Fruit fly (Drosophila melanogaster) whole organism, embryonic: ENCODE results near the gene Vps2.

ENCODE experiments used
- CG11398 ChIP-seq: fragments of 200-800 bp; sonication (Bioruptor generic); optimal IDR thresholded peaks from 2 replicates; lab custom pipeline; 2016; ENCODE audit warnings: missing biosample characterization, missing genetic modification characterization
- CG11504 ChIP-seq: fragments of 200-800 bp; sonication (Bioruptor generic); optimal IDR thresholded peaks from 3 replicates; lab custom pipeline; 2019; ENCODE audit warnings: missing biosample characterization, mild to moderate bottlenecking, missing genetic modification characterization, moderate library complexity
- CG14667 ChIP-seq: fragments of 200-800 bp; sonication (Bioruptor generic); IDR thresholded peaks from 2 replicates; pipeline ENCODE4 v1.3.6; 2022; ENCODE audit warnings: missing biosample characterization, missing genetic modification characterization
- CG1647 ChIP-seq: fragments of 200-800 bp; sonication (Bioruptor generic); optimal IDR thresholded peaks from 3 replicates; lab custom pipeline; 2016; ENCODE audit warnings: missing biosample characterization, missing genetic modification characterization
- CG18476 ChIP-seq: fragments of 200-800 bp; sonication (Bioruptor generic); optimal IDR thresholded peaks from 2 replicates; lab custom pipeline; 2016; ENCODE audit warnings: missing biosample characterization, mild to moderate bottlenecking, missing genetic modification characterization
- CG2875 ChIP-seq: fragments of 200-800 bp; sonication (Bioruptor generic); optimal IDR thresholded peaks from 2 replicates; lab custom pipeline; 2017; ENCODE audit warnings: missing biosample characterization, mild to moderate bottlenecking, missing genetic modification characterization, missing genetic modification reagents
- CG30020 ChIP-seq: fragments of 200-800 bp; optimal IDR thresholded peaks from 2 replicates; lab custom pipeline; 2019; ENCODE audit warnings: missing biosample characterization, mild to moderate bottlenecking, missing genetic modification characterization, moderate library complexity
- CG30403 ChIP-seq: fragments of 200-800 bp; sonication (Bioruptor generic); optimal IDR thresholded peaks from 3 replicates; lab custom pipeline; 2016; ENCODE audit warnings: missing biosample characterization, missing genetic modification characterization
- CG3995 ChIP-seq: fragments of 200-800 bp; sonication (Bioruptor generic); optimal IDR thresholded peaks from 3 replicates; lab custom pipeline; 2016; ENCODE audit warnings: missing biosample characterization, missing genetic modification characterization
- CG42726 ChIP-seq: fragments of 200-800 bp; sonication (Bioruptor generic); IDR thresholded peaks from 2 replicates; pipeline ENCODE4 v1.3.6; 2022; ENCODE audit warnings: missing biosample characterization, missing genetic modification characterization; ENCODE audit not compliant: partially characterized antibody
- CG4360 ChIP-seq: fragments of 200-800 bp; sonication (Bioruptor generic); IDR thresholded peaks from 2 replicates; pipeline ENCODE4 v1.3.6; 2022; ENCODE audit warnings: missing biosample characterization, missing genetic modification characterization
- CG5245 ChIP-seq: fragments of 200-800 bp; sonication (Bioruptor generic); optimal IDR thresholded peaks from 3 replicates; lab custom pipeline; 2016; ENCODE audit warnings: missing biosample characterization, missing genetic modification characterization
- CG6683 ChIP-seq: fragments of 200-800 bp; sonication (Bioruptor generic); optimal IDR thresholded peaks from 2 replicates; lab custom pipeline; 2017; ENCODE audit warnings: missing biosample characterization, mild to moderate bottlenecking, missing genetic modification characterization, missing genetic modification reagents
- CG8765 ChIP-seq: fragments of 200-800 bp; sonication (Bioruptor generic); IDR thresholded peaks from 2 replicates; pipeline ENCODE4 v1.3.6; 2022; ENCODE audit warnings: missing biosample characterization, missing genetic modification characterization
- CG8924 ChIP-seq: fragments of 200-800 bp; optimal IDR thresholded peaks from 3 replicates; lab custom pipeline; 2019; ENCODE audit warnings: missing biosample characterization, mild to moderate bottlenecking, missing genetic modification characterization, moderate library complexity
- CG9817 ChIP-seq: fragments of 200-800 bp; sonication (Bioruptor generic); optimal IDR thresholded peaks from 2 replicates; lab custom pipeline; 2018; ENCODE audit warnings: missing biosample characterization, mild to moderate bottlenecking, missing genetic modification characterization, moderate library complexity
- CG9932 ChIP-seq: fragments of 200-800 bp; sonication (Bioruptor generic); IDR thresholded peaks from 2 replicates; pipeline ENCODE4 v1.3.6; 2022; ENCODE audit warnings: missing biosample characterization, missing genetic modification characterization
- Doc2 ChIP-seq: fragments of 200-800 bp; sonication (Bioruptor generic); IDR thresholded peaks from 2 replicates; pipeline ENCODE4 v1.3.6; 2022; ENCODE audit warnings: missing biosample characterization, missing genetic modification characterization
- E2f2 ChIP-seq: fragments of 200-800 bp; sonication (Bioruptor generic); IDR thresholded peaks from 2 replicates; pipeline ENCODE4 v1.3.6; 2022; ENCODE audit warnings: missing biosample characterization, missing genetic modification characterization
- Gsc ChIP-seq: fragments of 200-800 bp; sonication (Bioruptor generic); IDR thresholded peaks from 2 replicates; pipeline ENCODE4 v1.3.6; 2022; ENCODE audit warnings: missing biosample characterization, missing genetic modification characterization
- H15 ChIP-seq: fragments of 200-800 bp; sonication (Bioruptor generic); IDR thresholded peaks from 3 replicates; pipeline ENCODE4 v1.3.6; 2022; ENCODE audit warnings: missing biosample characterization, missing genetic modification characterization
- Hand ChIP-seq: fragments of 200-800 bp; sonication (Bioruptor generic); optimal IDR thresholded peaks from 2 replicates; lab custom pipeline; 2017; ENCODE audit warnings: mild to moderate bottlenecking, missing biosample characterization, missing genetic modification reagents, missing genetic modification characterization
- Hr78 ChIP-seq, 2 experiments: fragments of 200-800 bp in 1 of 2; fragments of >200 bp in 1 of 2; sonication (Bioruptor generic) in 1 of 2; optimal IDR thresholded peaks; 2 replicates each; lab custom pipeline; 2017 to 2019; ENCODE audit warnings: missing biosample characterization in 2 of 2, missing genetic modification characterization in 2 of 2, mild to moderate bottlenecking in 1 of 2, moderate library complexity in 1 of 2
- Lhr ChIP-seq: fragments of 200-800 bp; sonication (Bioruptor generic); optimal IDR thresholded peaks from 3 replicates; lab custom pipeline; 2017; ENCODE audit warnings: mild to moderate bottlenecking, missing biosample characterization, missing genetic modification reagents, missing genetic modification characterization
- Lim3 ChIP-seq: fragments of 200-800 bp; sonication (Bioruptor generic); IDR thresholded peaks from 2 replicates; pipeline ENCODE4 v1.3.6; 2022; ENCODE audit warnings: missing biosample characterization, missing genetic modification characterization
- Poxn ChIP-seq: fragments of 200-800 bp; sonication (Bioruptor generic); IDR thresholded peaks from 2 replicates; pipeline ENCODE4 v1.3.6; 2022; ENCODE audit warnings: missing biosample characterization, missing genetic modification characterization
- Rfx ChIP-seq: fragments of 200-800 bp; sonication (Bioruptor generic); IDR thresholded peaks from 2 replicates; pipeline ENCODE4 v1.3.6; 2022; ENCODE audit warnings: missing biosample characterization, missing genetic modification characterization
- Side ChIP-seq: fragments of 200-800 bp; sonication (Bioruptor generic); optimal IDR thresholded peaks from 2 replicates; lab custom pipeline; 2016; ENCODE audit warnings: missing biosample characterization, missing genetic modification characterization
- Sin3A ChIP-seq: fragments of >200 bp; optimal IDR thresholded peaks from 2 replicates; lab custom pipeline; 2018
- Trl ChIP-seq, 3 experiments: fragments of >200 bp in 2 of 3; fragments of 200-800 bp in 1 of 3; sonication (Bioruptor generic) in 1 of 3; optimal IDR thresholded peaks; 2 replicates in 1 of 3; 3 replicates in 2 of 3; lab custom pipeline; 2016 to 2017; ENCODE audit warnings: missing biosample characterization in 1 of 3, missing genetic modification characterization in 1 of 3
- ase ChIP-seq: fragments of 200-800 bp; sonication (Bioruptor generic); IDR thresholded peaks from 3 replicates; pipeline ENCODE4 v1.3.6; 2022; ENCODE audit warnings: missing biosample characterization, missing genetic modification characterization
- az2 ChIP-seq: fragments of 200-800 bp; sonication (Bioruptor generic); optimal IDR thresholded peaks from 3 replicates; lab custom pipeline; 2016; ENCODE audit warnings: missing biosample characterization, missing genetic modification characterization
- bowl ChIP-seq: fragments of 200-800 bp; sonication (Bioruptor generic); IDR thresholded peaks from 2 replicates; pipeline ENCODE4 v1.3.6; 2022; ENCODE audit warnings: missing biosample characterization, missing genetic modification characterization
- caup ChIP-seq: fragments of 200-800 bp; sonication (Bioruptor generic); optimal IDR thresholded peaks from 3 replicates; lab custom pipeline; 2017; ENCODE audit warnings: missing biosample characterization, mild to moderate bottlenecking, missing genetic modification characterization, moderate library complexity; ENCODE audit not compliant: severe bottlenecking
- cg ChIP-seq: fragments of 200-800 bp; sonication (Bioruptor generic); optimal IDR thresholded peaks from 3 replicates; lab custom pipeline; 2019; ENCODE audit warnings: missing biosample characterization, mild to moderate bottlenecking, missing genetic modification characterization, moderate library complexity
- danr ChIP-seq: fragments of 200-800 bp; sonication (Bioruptor generic); IDR thresholded peaks from 2 replicates; pipeline ENCODE4 v1.3.6; 2022; ENCODE audit warnings: missing biosample characterization, missing genetic modification characterization
- fd3F ChIP-seq: fragments of 200-800 bp; sonication (Bioruptor generic); optimal IDR thresholded peaks from 2 replicates; lab custom pipeline; 2018; ENCODE audit warnings: missing biosample characterization, mild to moderate bottlenecking, missing genetic modification characterization, moderate library complexity
- fd64A ChIP-seq: fragments of 200-800 bp; sonication (Bioruptor generic); optimal IDR thresholded peaks from 3 replicates; lab custom pipeline; 2018; ENCODE audit warnings: missing biosample characterization, mild to moderate bottlenecking, missing genetic modification characterization
- grau ChIP-seq: fragments of 200-800 bp; optimal IDR thresholded peaks from 3 replicates; lab custom pipeline; 2019; ENCODE audit warnings: missing biosample characterization, mild to moderate bottlenecking, missing genetic modification characterization, moderate library complexity
- grn ChIP-seq: fragments of 200-800 bp; sonication (Bioruptor generic); optimal IDR thresholded peaks from 3 replicates; lab custom pipeline; 2017; ENCODE audit warnings: missing biosample characterization, missing genetic modification characterization
- kni ChIP-seq: fragments of 200-800 bp; sonication (Bioruptor generic); optimal IDR thresholded peaks from 3 replicates; lab custom pipeline; 2017; ENCODE audit warnings: mild to moderate bottlenecking, missing biosample characterization, missing genetic modification reagents, missing genetic modification characterization
- oc ChIP-seq: fragments of 200-800 bp; sonication (Bioruptor generic); optimal IDR thresholded peaks from 2 replicates; lab custom pipeline; 2018; ENCODE audit warnings: missing biosample characterization, mild to moderate bottlenecking, missing genetic modification characterization, moderate library complexity
- pb ChIP-seq: fragments of 200-800 bp; sonication (Bioruptor generic); optimal IDR thresholded peaks from 3 replicates; lab custom pipeline; 2016; ENCODE audit warnings: missing biosample characterization, missing genetic modification characterization
- pfk ChIP-seq: fragments of 200-800 bp; sonication (Bioruptor generic); optimal IDR thresholded peaks from 2 replicates; lab custom pipeline; 2018; ENCODE audit warnings: missing biosample characterization, mild to moderate bottlenecking, missing genetic modification characterization, moderate library complexity
- sens ChIP-seq: fragments of 200-800 bp; sonication (Bioruptor generic); peaks from one replicate; lab custom pipeline; 2016; ENCODE audit warnings: missing biosample characterization, missing genetic modification characterization
- sna ChIP-seq: fragments of 200-800 bp; sonication (Bioruptor generic); IDR thresholded peaks from 2 replicates; pipeline ENCODE4 v1.3.6; 2022; ENCODE audit warnings: missing biosample characterization, missing genetic modification characterization; ENCODE audit not compliant: partially characterized antibody
- trem ChIP-seq: fragments of 200-800 bp; optimal IDR thresholded peaks from 3 replicates; lab custom pipeline; 2019; ENCODE audit warnings: missing biosample characterization, mild to moderate bottlenecking, missing genetic modification characterization, moderate library complexity
- tx ChIP-seq: fragments of 200-800 bp; sonication (Bioruptor generic); optimal IDR thresholded peaks from 2 replicates; lab custom pipeline; 2016; ENCODE audit warnings: missing biosample characterization, missing genetic modification characterization
- vvl ChIP-seq: fragments of 200-800 bp; sonication (Bioruptor generic); IDR thresholded peaks from 2 replicates; pipeline ENCODE4 v1.3.6; 2022; ENCODE audit warnings: missing biosample characterization, missing genetic modification characterization

The Vps2 gene

dm6 chr3R:26005978-26006934 is 46.4 kb upstream of the Vps2 start (continued):
- no peak for TF ChIP-seq pb
- no peak for TF ChIP-seq Lhr
- no peak for TF ChIP-seq Doc2
- no peak for TF ChIP-seq CG8765 (GFP tag; lab: Robert Waterston, UW)
- TF ChIP-seq CG6683, result no peak
- no peak for TF ChIP-seq CG30020 (tag; lab: Kevin White, UChicago)
- no peak for TF ChIP-seq CG4360 (GFP tag; lab: Robert Waterston, UW)
- peak; percentile 89 for TF ChIP-seq sens (GFP tag; lab: Kevin White, UChicago)
- TF ChIP-seq Poxn (GFP tag; lab: Robert Waterston, UW), result no peak
- no peak for TF ChIP-seq CG30403 (GFP tag; lab: Kevin White, UChicago)
- peak; percentile 5 for TF ChIP-seq vvl
- no peak for TF ChIP-seq caup (GFP tag; lab: Kevin White, UChicago)
- TF ChIP-seq sna (GFP tag; lab: Robert Waterston, UW), result peak; percentile 45; the same call in 1 of the 2 replicates
- TF ChIP-seq Gsc (GFP tag; lab: Robert Waterston, UW), result no peak
- TF ChIP-seq CG2875, result no peak
- TF ChIP-seq Side (GFP tag; lab: Kevin White, UChicago), result no peak
- TF ChIP-seq H15 (GFP tag; lab: Robert Waterston, UW), result no peak
- no peak for TF ChIP-seq Sin3A
- TF ChIP-seq Lim3 (GFP tag; lab: Robert Waterston, UW), result no peak
- TF ChIP-seq fd3F (GFP tag; lab: Kevin White, UChicago), result no peak
- TF ChIP-seq CG14667 (GFP tag; lab: Robert Waterston, UW), result no peak
- no peak for TF ChIP-seq CG18476
- TF ChIP-seq Hr78 (GFP tag; optimal IDR thresholded peaks at IDR 0.05; lab: Kevin White, UChicago), result peak in 1 of 2 experiments; percentile 74
- TF ChIP-seq bowl (GFP tag; lab: Robert Waterston, UW), result peak; percentile 55; the same call in 1 of the 2 replicates
- TF ChIP-seq az2 (GFP tag; lab: Kevin White, UChicago), result no peak
- peak; percentile 10 to 36 for TF ChIP-seq Trl (optimal IDR thresholded peaks at IDR 0.05; lab: Kevin White, UChicago)
- TF ChIP-seq Trl (GFP tag; optimal IDR thresholded peaks at IDR 0.05; lab: Kevin White, UChicago), result no peak
- peak; percentile 54; the same call in 1 of the 2 replicates for TF ChIP-seq CG42726
- TF ChIP-seq grau (tag; lab: Kevin White, UChicago), result no peak
- no peak for TF ChIP-seq pfk (GFP tag; lab: Kevin White, UChicago)
- no peak for TF ChIP-seq tx
- TF ChIP-seq CG9932 (GFP tag; lab: Robert Waterston, UW), result peak; percentile 36
- peak; percentile 45 for TF ChIP-seq CG11504 (tag; lab: Kevin White, UChicago)
- TF ChIP-seq E2f2 (GFP tag; lab: Robert Waterston, UW), result no peak
- TF ChIP-seq grn, result peak; percentile 39
- TF ChIP-seq cg (GFP tag; lab: Kevin White, UChicago), result peak; percentile 93
- TF ChIP-seq CG9817 (tag; lab: Kevin White, UChicago), result no peak
- TF ChIP-seq CG5245, result peak; percentile 10
- TF ChIP-seq fd64A, result no peak
- TF ChIP-seq kni (GFP tag; lab: Kevin White, UChicago), result peak; percentile 100
- TF ChIP-seq Hand (GFP tag; lab: Kevin White, UChicago), result no peak
- no peak for TF ChIP-seq Rfx (GFP tag; lab: Robert Waterston, UW)
- no peak for TF ChIP-seq CG11398 (GFP tag; lab: Kevin White, UChicago)
- peak; percentile 29 for TF ChIP-seq CG8924
- TF ChIP-seq oc (tag; lab: Kevin White, UChicago), result peak; percentile 86
- TF ChIP-seq CG3995, result no peak
- no peak for TF ChIP-seq danr (GFP tag; lab: Robert Waterston, UW)
- peak; percentile 28 for TF ChIP-seq trem (tag; lab: Kevin White, UChicago)
- TF ChIP-seq CG1647, result no peak
- TF ChIP-seq ase (GFP tag; lab: Robert Waterston, UW), result no peak
